Worm (Caenorhabditis elegans) whole organism, midembryonic: ENCODE measurements around the gene srr-2.
A peak's percentile ranks its signal among the peaks of the same experiment; 100 is the strongest.

ENCODE experiments used
- T22C8.4 ChIP-seq: fragments of 200-800 bp; sonication (Bioruptor generic); IDR thresholded peaks from 2 replicates; pipeline ENCODE4 v1.3.6; 2022; ENCODE audit warnings: missing genetic modification characterization, missing compliant biosample characterization
- cog-1 ChIP-seq: sonication (generic microtip); optimal IDR thresholded peaks from 2 replicates; lab custom pipeline; 2016; ENCODE audit warnings: missing genetic modification characterization, missing compliant biosample characterization
- flt-1 ChIP-seq: fragments of 200-800 bp; sonication (Bioruptor generic); IDR thresholded peaks from 2 replicates; pipeline ENCODE4 v1.3.6; 2022; ENCODE audit warnings: missing genetic modification characterization, missing compliant biosample characterization
- klf-2 ChIP-seq: fragments of 200-800 bp; sonication (Bioruptor generic); conservative IDR thresholded peaks from 2 replicates; pipeline ENCODE4 v1.3.6; 2022; ENCODE audit warnings: missing genetic modification reagents, missing genetic modification characterization, missing compliant biosample characterization
- med-1 ChIP-seq: sonication (generic microtip); optimal IDR thresholded peaks from 2 replicates; lab custom pipeline; 2017; ENCODE audit warnings: missing genetic modification characterization, mild to moderate bottlenecking, missing compliant biosample characterization, antibody characterized with exemption, missing genetic modification reagents; ENCODE audit not compliant: insufficient read depth
- ref-1 ChIP-seq: fragments of 200-800 bp; sonication (Bioruptor generic); conservative IDR thresholded peaks from 2 replicates; pipeline ENCODE4 v1.3.6; 2022; ENCODE audit warnings: missing genetic modification reagents, missing genetic modification characterization, missing compliant biosample characterization
- tab-1 ChIP-seq: fragments of 200-800 bp; sonication (Bioruptor generic); IDR thresholded peaks from 2 replicates; pipeline ENCODE4 v1.3.6; 2022; ENCODE audit warnings: missing genetic modification characterization, missing compliant biosample characterization
- ztf-23 ChIP-seq: fragments of 200-800 bp; sonication (Bioruptor generic); IDR thresholded peaks from 2 replicates; pipeline ENCODE4 v1.3.6; 2022; ENCODE audit warnings: missing genetic modification reagents, missing genetic modification characterization, missing compliant biosample characterization
- ztf-29 ChIP-seq: fragments of 200-800 bp; sonication (Bioruptor generic); IDR thresholded peaks from 2 replicates; pipeline ENCODE4 v1.3.6; 2022; ENCODE audit warnings: missing genetic modification reagents, missing genetic modification characterization, missing compliant biosample characterization

srr-2 gene

ce11 chrV:19237204-19237603, 20.2 kb upstream of the srr-2 start, which contains the start of gene fbxb-2:
fbxb-2 (minus strand) TSS chrV:19237304.
- TF ChIP-seq ztf-29 (GFP tag; lab: Robert Waterston, UW): no peak
- no peak for TF ChIP-seq klf-2
- TF ChIP-seq tab-1 (GFP tag; lab: Robert Waterston, UW): no peak
- no peak for TF ChIP-seq ztf-23
- TF ChIP-seq cog-1 (tag; lab: Kevin White, UChicago): no peak
- TF ChIP-seq flt-1: no peak
- TF ChIP-seq med-1: no peak
- no peak for TF ChIP-seq T22C8.4 (GFP tag; lab: Robert Waterston, UW)
- TF ChIP-seq ref-1 (GFP tag; lab: Robert Waterston, UW): no peak

- TF ChIP-seq ztf-23 (no peak), klf-2 (no peak), flt-1 (no peak), cog-1 (tag; lab: Kevin White, UChicago) (no peak), ztf-29 (GFP tag; lab: Robert Waterston, UW) (no peak), med-1 (no peak), tab-1 (GFP tag; lab: Robert Waterston, UW) (no peak), T22C8.4 (GFP tag; lab: Robert Waterston, UW) (no peak), ref-1 (GFP tag; lab: Robert Waterston, UW) (no peak)
Observed at ce11 chrV:19233469-19233868, 16.5 kb upstream of the srr-2 start, which contains the start of gene fbxb-116. fbxb-116 (plus strand) TSS chrV:19233769.

DNA sequence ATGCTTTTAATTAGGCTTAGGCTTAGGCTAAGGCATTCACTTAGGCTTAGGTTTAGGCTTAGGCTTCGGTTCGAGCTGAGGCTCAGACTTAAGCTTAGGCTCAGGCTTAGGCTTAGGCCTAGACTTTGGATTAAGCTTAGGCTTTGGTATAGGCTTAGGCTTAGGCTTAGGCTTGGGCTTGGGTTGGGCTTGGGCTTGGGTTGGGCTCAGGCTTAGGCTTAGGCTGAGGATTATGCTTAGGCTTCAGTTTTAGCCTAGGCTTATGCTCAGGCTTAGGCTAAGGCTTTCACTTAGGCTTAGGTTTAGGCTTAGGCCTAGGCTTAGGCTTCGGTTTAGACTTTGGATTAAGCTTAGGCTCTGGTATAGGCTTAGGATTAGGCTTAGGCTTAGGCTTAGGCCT, 14.2 kb upstream of the srr-2 start:
- TF ChIP-seq ztf-23 (0 out of 2 replicates have a peak, but pooled peaks have one; percentile 13), flt-1 (no peak), tab-1 (GFP tag; lab: Robert Waterston, UW) (peak; percentile 58; the same call in 1 of the 2 replicates)

DNA sequence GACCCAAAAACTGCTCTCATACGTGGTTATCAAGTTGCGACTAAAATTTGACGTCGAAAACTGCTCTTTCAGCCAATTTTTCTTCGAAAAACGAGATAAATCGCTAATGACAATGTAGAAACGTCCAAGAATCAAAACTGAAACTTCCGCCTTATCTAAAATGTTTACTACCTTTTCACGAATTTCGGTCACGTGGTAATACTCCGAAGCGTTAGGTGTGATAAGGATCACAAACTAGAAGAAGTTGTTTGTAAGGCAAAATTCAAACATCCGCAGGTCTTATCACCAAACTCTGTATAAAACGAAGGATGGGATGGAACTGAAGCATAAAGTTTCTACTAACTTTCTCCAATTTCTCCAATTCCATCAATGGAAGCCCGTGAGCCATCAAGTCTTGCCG, 13.4 kb upstream of the srr-2 start, which contains the start of gene sqst-3:
Gene sqst-3, plus strand, starts transcription at position 370 of the 400 bp plus-strand sequence.
- no peak for TF ChIP-seq tab-1 (GFP tag; lab: Robert Waterston, UW)
- no peak for TF ChIP-seq ztf-29 (GFP tag; lab: Robert Waterston, UW)
- no peak for TF ChIP-seq klf-2
- no peak for TF ChIP-seq flt-1

DNA sequence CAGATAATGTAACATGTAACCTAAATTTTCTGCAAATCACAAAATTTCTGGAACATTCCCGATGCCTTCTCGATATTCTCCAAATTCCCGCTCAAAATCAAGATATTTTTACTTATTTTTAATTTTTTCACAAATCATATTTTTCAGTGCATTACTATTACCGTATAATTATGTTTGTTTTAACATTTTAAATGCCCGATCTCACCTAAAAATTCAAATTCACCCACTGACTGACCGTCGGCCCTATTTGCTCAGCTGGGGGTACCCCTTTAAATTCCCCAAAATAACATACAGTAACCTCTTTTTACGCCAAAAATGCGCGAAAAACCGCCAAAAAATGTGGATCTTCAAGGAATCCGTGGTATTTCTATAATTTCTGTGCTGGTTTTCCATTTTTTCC, 699 bp upstream of the srr-2 start, which contains the start of gene oac-49:
Gene oac-49, plus strand, starts transcription at position 301 of the 400 bp plus-strand sequence.
- TF ChIP-seq med-1: no peak
- TF ChIP-seq flt-1: no peak
- TF ChIP-seq cog-1 (tag; lab: Kevin White, UChicago): no peak
- TF ChIP-seq tab-1 (GFP tag; lab: Robert Waterston, UW): no peak
- TF ChIP-seq ztf-23: no peak
- no peak for TF ChIP-seq ztf-29 (GFP tag; lab: Robert Waterston, UW)
- no peak for TF ChIP-seq T22C8.4 (GFP tag; lab: Robert Waterston, UW)
- no peak for TF ChIP-seq klf-2
- no peak for TF ChIP-seq ref-1 (GFP tag; lab: Robert Waterston, UW)

DNA sequence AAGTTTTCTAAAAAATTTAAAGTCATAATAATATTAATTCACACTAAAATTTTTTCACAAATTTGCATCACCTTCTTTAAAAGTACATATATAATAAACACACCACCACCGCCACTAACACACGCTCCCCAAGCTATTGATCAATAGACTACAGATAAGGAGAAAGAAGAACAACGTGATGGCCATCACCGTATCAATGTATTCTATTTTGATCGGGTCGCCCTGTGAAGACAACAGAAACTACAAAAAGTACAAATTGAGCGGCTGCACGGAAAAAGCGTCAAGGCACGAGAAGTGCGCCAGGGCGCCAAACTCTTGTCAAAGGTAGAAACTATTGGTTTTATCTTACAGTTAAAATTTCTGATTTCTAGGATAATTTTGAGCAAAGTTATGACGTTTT, 4.6 kb downstream of the srr-2 start:
- TF ChIP-seq flt-1: no peak
- TF ChIP-seq ref-1 (GFP tag; lab: Robert Waterston, UW): no peak
- TF ChIP-seq klf-2: no peak
- no peak for TF ChIP-seq tab-1 (GFP tag; lab: Robert Waterston, UW)
- no peak for TF ChIP-seq T22C8.4 (GFP tag; lab: Robert Waterston, UW)
- TF ChIP-seq med-1: no peak
- no peak for TF ChIP-seq ztf-29 (GFP tag; lab: Robert Waterston, UW)
- no peak for TF ChIP-seq ztf-23
- TF ChIP-seq cog-1 (tag; lab: Kevin White, UChicago): no peak

DNA sequence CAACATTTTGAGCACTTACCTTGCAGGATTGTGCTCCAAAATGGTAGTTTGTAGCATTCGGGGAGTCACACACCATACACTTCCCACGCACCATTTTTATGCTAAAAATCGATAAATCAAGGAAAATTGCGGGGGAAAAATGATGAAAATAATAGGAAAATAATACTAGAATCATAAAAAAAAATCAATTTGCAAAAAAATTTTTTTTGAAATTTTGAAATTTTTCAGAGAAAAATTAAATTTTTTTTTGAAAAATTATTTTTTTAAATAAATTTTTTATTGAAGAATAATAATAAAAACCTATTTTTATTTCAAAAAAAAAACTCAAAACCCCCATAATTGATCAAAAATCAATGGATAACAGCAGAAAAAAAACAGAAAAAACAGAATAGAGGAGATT, 5.2 kb downstream of the srr-2 start, which contains the start of gene nhr-79:
Gene nhr-79, minus strand, starts transcription at position 101 of the 400 bp plus-strand sequence.
- TF ChIP-seq klf-2: no peak
- TF ChIP-seq flt-1: no peak
- no peak for TF ChIP-seq ztf-29 (GFP tag; lab: Robert Waterston, UW)
- no peak for TF ChIP-seq tab-1 (GFP tag; lab: Robert Waterston, UW)
- TF ChIP-seq cog-1 (tag; lab: Kevin White, UChicago): no peak
- TF ChIP-seq ref-1 (GFP tag; lab: Robert Waterston, UW): no peak
- no peak for TF ChIP-seq ztf-23
- TF ChIP-seq T22C8.4 (GFP tag; lab: Robert Waterston, UW): no peak
- TF ChIP-seq med-1: no peak

DNA sequence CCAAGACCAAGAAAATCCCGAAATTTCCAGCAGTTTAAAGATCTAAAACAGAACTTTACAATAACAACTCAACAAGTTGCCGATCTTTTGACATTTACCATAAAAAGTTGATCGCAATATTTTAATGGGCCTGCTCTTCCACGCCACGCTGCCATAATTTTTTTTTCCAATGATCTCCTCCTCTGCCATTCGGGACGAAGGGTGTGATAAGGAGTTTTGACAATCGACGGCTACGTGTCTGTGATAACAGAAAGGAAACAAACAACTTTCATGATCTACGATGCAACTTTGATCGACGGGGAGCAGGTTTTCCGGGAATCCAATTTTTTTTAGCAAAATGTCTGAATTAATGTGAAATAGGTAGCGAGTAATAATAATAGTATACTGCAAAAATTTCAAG, 10.1 kb downstream of the srr-2 start:
- TF ChIP-seq cog-1 (tag; lab: Kevin White, UChicago): no peak
- TF ChIP-seq ztf-29 (GFP tag; lab: Robert Waterston, UW): no peak
- no peak for TF ChIP-seq med-1
- TF ChIP-seq tab-1 (GFP tag; lab: Robert Waterston, UW): no peak
- TF ChIP-seq klf-2: no peak
- TF ChIP-seq flt-1: no peak
- TF ChIP-seq ztf-23: no peak
- TF ChIP-seq T22C8.4 (GFP tag; lab: Robert Waterston, UW): no peak
- TF ChIP-seq ref-1 (GFP tag; lab: Robert Waterston, UW): no peak

- TF ChIP-seq flt-1 (no peak), med-1 (no peak), ztf-23 (no peak), ztf-29 (GFP tag; lab: Robert Waterston, UW) (no peak), klf-2 (no peak), tab-1 (GFP tag; lab: Robert Waterston, UW) (no peak), ref-1 (GFP tag; lab: Robert Waterston, UW) (no peak), T22C8.4 (GFP tag; lab: Robert Waterston, UW) (no peak), cog-1 (tag; lab: Kevin White, UChicago) (no peak)
Observed at ce11 chrV:19205450-19205849, 11.5 kb downstream of the srr-2 start.

DNA sequence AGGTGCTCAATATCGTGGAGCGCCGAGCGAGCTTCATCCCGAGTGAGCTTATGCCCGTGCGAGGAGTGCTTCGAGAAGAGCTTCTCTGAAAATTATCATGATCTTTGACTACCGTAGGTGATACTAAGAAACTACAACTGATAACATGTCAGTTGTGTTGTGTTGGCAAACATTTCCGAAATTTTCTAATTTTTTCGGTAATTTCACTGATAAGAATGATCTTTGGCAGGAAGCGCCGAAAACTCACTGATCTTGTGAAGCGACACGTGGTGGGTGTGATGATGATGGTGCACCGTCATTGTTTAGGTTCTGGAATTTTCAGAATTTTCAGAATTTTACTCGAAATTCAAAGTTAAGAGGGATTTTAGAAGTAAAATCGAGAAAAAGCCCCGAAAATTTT, 13.7 kb downstream of the srr-2 start, which contains the start of gene Y39B6A.1:
Gene Y39B6A.1, minus strand, starts transcription at position 309 of the 400 bp plus-strand sequence.
- TF ChIP-seq cog-1 (tag; lab: Kevin White, UChicago) (no peak), flt-1 (no peak), ztf-29 (GFP tag; lab: Robert Waterston, UW) (no peak), klf-2 (no peak), tab-1 (GFP tag; lab: Robert Waterston, UW) (no peak), ref-1 (GFP tag; lab: Robert Waterston, UW) (no peak), ztf-23 (no peak), T22C8.4 (GFP tag; lab: Robert Waterston, UW) (no peak), med-1 (no peak)
